Fruit fly (Drosophila melanogaster): ENCODE measurements around the gene Chpf.

dm6 chrX:13136939-13137697 is 24.9 kb upstream of the Chpf start:
- TF ChIP-seq cic (GFP tag; optimal IDR thresholded peaks at IDR 0.05): no peak
- TF ChIP-seq CG1620 (GFP tag; optimal IDR thresholded peaks at IDR 0.05): no peak
- TF ChIP-seq CG7101 (tag; optimal IDR thresholded peaks at IDR 0.05): no peak
- no peak for TF ChIP-seq tj (GFP tag; optimal IDR thresholded peaks at IDR 0.05)
- no peak for TF ChIP-seq Clk (GFP tag; optimal IDR thresholded peaks at IDR 0.05)
- no peak for TF ChIP-seq CG12768 (GFP tag; optimal IDR thresholded peaks at IDR 0.05)
- TF ChIP-seq bab1 (GFP tag; optimal IDR thresholded peaks at IDR 0.05): no peak
- TF ChIP-seq CG33017 (tag; optimal IDR thresholded peaks at IDR 0.05): no peak
- TF ChIP-seq kay (GFP tag; ENCODE audit: borderline replicate concordance): no peak
- no peak for TF ChIP-seq ovo (GFP tag; optimal IDR thresholded peaks at IDR 0.05)
- no peak for TF ChIP-seq CG5204 (GFP tag; optimal IDR thresholded peaks at IDR 0.05)
- TF ChIP-seq cnc (optimal IDR thresholded peaks at IDR 0.05): no peak
- no peak for TF ChIP-seq Hr96 (GFP tag; optimal IDR thresholded peaks at IDR 0.05)
- no peak for TF ChIP-seq CG11617 (GFP tag; optimal IDR thresholded peaks at IDR 0.05)

Measured in whole organism, adult.